Worm (Caenorhabditis elegans) whole organism, young adult: ENCODE results near the gene srh-218.
A peak's percentile ranks its signal among the peaks of the same experiment; 100 is the strongest.

ENCODE experiments used
- B0336.3 ChIP-seq: fragments of 200-800 bp; sonication (Bioruptor generic); IDR thresholded peaks from 2 replicates; pipeline ENCODE4 v1.3.6; 2022; ENCODE audit warnings: missing genetic modification characterization, missing compliant biosample characterization
- C06A6.2 ChIP-seq: fragments of 200-800 bp; sonication (Bioruptor generic); conservative IDR thresholded peaks from 2 replicates; pipeline ENCODE4 v1.3.6; 2022; ENCODE audit warnings: missing genetic modification characterization, missing compliant biosample characterization
- F22D6.2 ChIP-seq: sonication (generic microtip); optimal IDR thresholded peaks from 2 replicates; lab custom pipeline; 2016; ENCODE audit warnings: mild to moderate bottlenecking, missing genetic modification characterization, missing compliant biosample characterization
- F33H1.4 ChIP-seq: fragments of 200-800 bp; sonication (Bioruptor generic); IDR thresholded peaks from 2 replicates; pipeline ENCODE4 v1.3.6; 2022; ENCODE audit warnings: missing genetic modification reagents, missing genetic modification characterization, missing compliant biosample characterization
- F49E8.2 ChIP-seq: sonication (generic microtip); optimal IDR thresholded peaks from 3 replicates; lab custom pipeline; 2017; ENCODE audit warnings: missing genetic modification characterization, mild to moderate bottlenecking, missing compliant biosample characterization, antibody characterized with exemption, moderate library complexity; ENCODE audit not compliant: insufficient read depth
- F55B11.4 ChIP-seq: sonication (generic microtip); optimal IDR thresholded peaks from 2 replicates; lab custom pipeline; 2016; ENCODE audit warnings: missing compliant biosample characterization, missing genetic modification characterization, borderline replicate concordance; ENCODE audit not compliant: insufficient read depth
- Y53F4B.3 ChIP-seq: fragments of 200-800 bp; sonication (Bioruptor generic); IDR thresholded peaks from 2 replicates; pipeline ENCODE4 v1.3.6; 2022; ENCODE audit warnings: missing genetic modification reagents, missing genetic modification characterization, missing compliant biosample characterization
- Y56A3A.18 ChIP-seq: fragments of 200-800 bp; sonication (Bioruptor generic); IDR thresholded peaks from 2 replicates; pipeline ENCODE4 v1.3.6; 2022; ENCODE audit warnings: missing genetic modification reagents, missing genetic modification characterization, missing compliant biosample characterization
- Y67H2A.10 ChIP-seq: fragments of 200-800 bp; sonication (Bioruptor generic); conservative IDR thresholded peaks from 2 replicates; pipeline ENCODE4 v1.3.6; 2022; ENCODE audit warnings: missing genetic modification reagents, missing genetic modification characterization, missing compliant biosample characterization
- Y79H2A.3 ChIP-seq: fragments of 200-800 bp; sonication (Bioruptor generic); conservative IDR thresholded peaks from 2 replicates; pipeline ENCODE4 v1.3.6; 2022; ENCODE audit warnings: missing genetic modification reagents, missing genetic modification characterization, missing compliant biosample characterization
- atf-7 ChIP-seq: sonication (generic microtip); optimal IDR thresholded peaks from 2 replicates; lab custom pipeline; 2017; ENCODE audit warnings: mild to moderate bottlenecking, missing genetic modification characterization, missing compliant biosample characterization
- attf-3 ChIP-seq: fragments of 200-800 bp; sonication (Bioruptor generic); conservative IDR thresholded peaks from 2 replicates; pipeline ENCODE4 v1.3.6; 2022; ENCODE audit warnings: missing genetic modification reagents, missing genetic modification characterization, missing compliant biosample characterization
- attf-6 ChIP-seq: fragments of 200-800 bp; sonication (Bioruptor generic); IDR thresholded peaks from 2 replicates; pipeline ENCODE4 v1.3.6; 2022; ENCODE audit warnings: missing genetic modification reagents, missing genetic modification characterization, missing compliant biosample characterization
- bed-1 ChIP-seq: fragments of 200-800 bp; sonication (Bioruptor generic); IDR thresholded peaks from 2 replicates; pipeline ENCODE4 v1.3.6; 2022; ENCODE audit warnings: missing genetic modification reagents, missing genetic modification characterization, missing compliant biosample characterization
- bed-2 ChIP-seq: fragments of 200-800 bp; sonication (Bioruptor generic); IDR thresholded peaks from 2 replicates; pipeline ENCODE4 v1.3.6; 2022; ENCODE audit warnings: missing genetic modification reagents, missing genetic modification characterization, missing compliant biosample characterization
- cebp-2 ChIP-seq: fragments of 200-800 bp; sonication (Bioruptor generic); IDR thresholded peaks from 2 replicates; pipeline ENCODE4 v1.3.6; 2022; ENCODE audit warnings: missing genetic modification characterization, missing compliant biosample characterization
- dpff-1 ChIP-seq: sonication (generic microtip); optimal IDR thresholded peaks from 2 replicates; lab custom pipeline; 2017; ENCODE audit warnings: mild to moderate bottlenecking, missing genetic modification characterization, missing compliant biosample characterization
- egrh-3 ChIP-seq: fragments of 200-800 bp; sonication (Bioruptor generic); IDR thresholded peaks from 2 replicates; pipeline ENCODE4 v1.3.6; 2022; ENCODE audit warnings: missing genetic modification reagents, missing genetic modification characterization, missing compliant biosample characterization
- ekl-4 ChIP-seq: fragments of 200-800 bp; sonication (Bioruptor generic); IDR thresholded peaks from 2 replicates; pipeline ENCODE4 v1.3.6; 2022; ENCODE audit warnings: missing genetic modification reagents, missing genetic modification characterization, missing compliant biosample characterization
- hmg-1.2 ChIP-seq: fragments of 200-800 bp; sonication (Bioruptor generic); IDR thresholded peaks from 2 replicates; pipeline ENCODE4 v1.3.6; 2022; ENCODE audit warnings: missing genetic modification reagents, missing genetic modification characterization, missing compliant biosample characterization
- let-526 ChIP-seq: fragments of 200-800 bp; sonication (Bioruptor generic); IDR thresholded peaks from 2 replicates; pipeline ENCODE4 v1.3.6; 2022; ENCODE audit warnings: missing genetic modification reagents, missing genetic modification characterization, missing compliant biosample characterization
- let-607 ChIP-seq, 2 experiments: fragments of 200-800 bp in 1 of 2; sonication (Bioruptor generic) in 1 of 2; sonication (generic microtip) in 1 of 2; optimal IDR thresholded peaks; 2 replicates each; lab custom pipeline; 2016 to 2018; ENCODE audit warnings: mild to moderate bottlenecking in 2 of 2, missing compliant biosample characterization in 2 of 2, missing genetic modification characterization in 2 of 2, moderate library complexity in 2 of 2, missing genotype in 1 of 2
- lin-26 ChIP-seq: fragments of 200-800 bp; sonication (Bioruptor generic); IDR thresholded peaks from 2 replicates; pipeline ENCODE4 v1.3.6; 2022; ENCODE audit warnings: missing genetic modification reagents, missing genetic modification characterization, missing compliant biosample characterization
- lin-54 ChIP-seq: fragments of 200-800 bp; sonication (Bioruptor generic); optimal IDR thresholded peaks from 2 replicates; lab custom pipeline; 2018; ENCODE audit warnings: mild to moderate bottlenecking, missing genetic modification characterization, missing compliant biosample characterization
- lsl-1 ChIP-seq: fragments of 200-800 bp; sonication (Bioruptor generic); optimal IDR thresholded peaks from 2 replicates; lab custom pipeline; 2018; ENCODE audit warnings: mild to moderate bottlenecking, missing genetic modification characterization, moderate library complexity, missing compliant biosample characterization
- madf-8 ChIP-seq: fragments of 200-800 bp; sonication (Bioruptor generic); conservative IDR thresholded peaks from 2 replicates; pipeline ENCODE4 v1.3.6; 2022; ENCODE audit warnings: missing genetic modification reagents, missing genetic modification characterization, missing compliant biosample characterization
- nfya-1 ChIP-seq: sonication (generic microtip); optimal IDR thresholded peaks from 2 replicates; lab custom pipeline; 2017; ENCODE audit warnings: antibody characterized with exemption, missing compliant biosample characterization, missing genetic modification characterization, borderline replicate concordance; ENCODE audit not compliant: insufficient read depth
- nhr-179 ChIP-seq: sonication (generic microtip); optimal IDR thresholded peaks from 2 replicates; lab custom pipeline; 2016; ENCODE audit warnings: mild to moderate bottlenecking, missing genetic modification characterization, missing compliant biosample characterization
- nhr-80 ChIP-seq: sonication (generic microtip); optimal IDR thresholded peaks from 2 replicates; lab custom pipeline; 2016; ENCODE audit warnings: missing genetic modification characterization, missing compliant biosample characterization
- snpc-3.4 ChIP-seq: sonication (generic microtip); optimal IDR thresholded peaks from 2 replicates; lab custom pipeline; 2017; ENCODE audit warnings: missing genetic modification characterization, mild to moderate bottlenecking, missing compliant biosample characterization, antibody characterized with exemption, moderate library complexity, missing genotype, missing genetic modification reagents
- snpc-4 ChIP-seq, 5 experiments: fragments of 150-350 bp in 1 of 5; sonication (generic microtip) in 4 of 5; optimal IDR thresholded peaks; 2 replicates each; lab custom pipeline; 2014 to 2018; ENCODE audit warnings: missing genetic modification characterization in 5 of 5, missing biosample characterization in 3 of 5, antibody characterized with exemption in 2 of 5, mild to moderate bottlenecking in 2 of 5, missing compliant biosample characterization in 2 of 5, missing genotype in 2 of 5, moderate library complexity in 2 of 5, missing genetic modification reagents in 1 of 5
- unc-130 ChIP-seq: sonication (generic microtip); optimal IDR thresholded peaks from 2 replicates; lab custom pipeline; 2016; ENCODE audit warnings: missing genetic modification reagents, missing genetic modification characterization, missing compliant biosample characterization
- ztf-26 ChIP-seq: sonication (generic microtip); optimal IDR thresholded peaks from 2 replicates; lab custom pipeline; 2017; ENCODE audit warnings: missing genetic modification characterization, missing compliant biosample characterization
- ztf-3 ChIP-seq: fragments of 200-800 bp; sonication (Bioruptor generic); optimal IDR thresholded peaks from 2 replicates; lab custom pipeline; 2018; ENCODE audit warnings: mild to moderate bottlenecking, missing genetic modification characterization, missing compliant biosample characterization

Gene srh-218

DNA sequence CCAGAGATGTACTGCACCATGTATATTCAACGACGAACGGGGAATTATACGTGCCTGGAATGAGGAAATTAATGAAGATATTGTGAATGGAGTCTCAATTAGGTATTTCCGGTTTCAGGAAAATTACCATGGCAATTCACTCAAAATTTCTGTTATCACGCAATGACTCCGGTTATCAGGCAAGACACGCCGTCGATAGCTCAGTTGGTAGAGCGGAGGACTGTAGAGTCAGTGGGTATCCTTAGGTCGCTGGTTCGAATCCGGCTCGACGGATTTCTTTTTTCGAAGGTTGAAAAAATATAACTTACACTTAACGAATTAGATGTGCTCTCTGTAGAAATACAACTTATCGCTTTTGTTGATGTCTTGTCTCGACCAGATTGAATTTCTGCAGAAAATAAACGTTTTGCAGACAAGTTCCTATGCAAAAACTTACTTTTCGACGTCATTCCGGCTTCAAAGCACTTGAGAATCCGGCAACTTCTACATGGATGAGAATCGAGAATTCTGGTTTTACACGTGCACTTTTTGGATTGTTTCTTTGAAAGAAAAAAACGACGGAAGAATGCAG is 13.2 kb upstream of the srh-218 start (continued):
- TF ChIP-seq Y53F4B.3 (GFP tag; lab: Robert Waterston, UW) (no peak), ztf-26 (tag; lab: Kevin White, UChicago) (no peak), snpc-3.4 (tag; lab: Kevin White, UChicago) (no peak), attf-6 (GFP tag; lab: Robert Waterston, UW) (no peak), F33H1.4 (no peak), madf-8 (GFP tag; lab: Robert Waterston, UW) (no peak), ekl-4 (GFP tag; lab: Robert Waterston, UW) (no peak), cebp-2 (GFP tag; lab: Robert Waterston, UW) (no peak), attf-3 (GFP tag; lab: Robert Waterston, UW) (no peak), F55B11.4 (tag; lab: Kevin White, UChicago) (no peak), bed-2 (GFP tag; lab: Robert Waterston, UW) (no peak), nhr-80 (no peak), hmg-1.2 (GFP tag; lab: Robert Waterston, UW) (peak; percentile 28), atf-7 (tag; lab: Kevin White, UChicago) (no peak), dpff-1 (tag; lab: Kevin White, UChicago) (no peak), Y56A3A.18 (no peak), snpc-4 (GFP tag; optimal IDR thresholded peaks at IDR 0.05; lab: Kevin White, UChicago) (peak; percentile 11), snpc-4 (tag; optimal IDR thresholded peaks at IDR 0.05; lab: Kevin White, UChicago) (no peak), Y67H2A.10 (no peak), let-526 (GFP tag; lab: Robert Waterston, UW) (no peak)

DNA sequence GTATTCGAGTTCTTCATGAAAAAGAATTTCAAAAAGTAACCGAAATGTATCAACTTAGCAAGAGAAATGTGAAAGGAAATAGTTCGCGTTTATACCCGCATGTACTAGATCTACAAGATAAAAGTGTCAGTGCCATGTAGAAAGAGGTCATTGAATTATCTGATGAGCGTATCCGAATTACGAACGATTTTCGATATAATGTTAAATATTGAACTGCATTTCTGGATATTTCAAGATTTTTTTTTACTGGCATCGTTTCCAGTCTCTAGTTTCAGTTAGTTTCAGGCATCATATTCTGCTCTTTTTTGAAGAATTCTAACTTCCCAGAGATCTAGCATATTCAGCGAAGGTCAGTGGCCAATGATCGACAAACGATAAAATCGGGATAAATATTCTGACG is 12.4 kb upstream of the srh-218 start, which contains the start of gene nhr-150:
nhr-150 (minus strand) TSS at position 92 of the 400 bp plus-strand sequence.
- TF ChIP-seq let-607 (tag; optimal IDR thresholded peaks at IDR 0.05; lab: Kevin White, UChicago) (no peak), lin-26 (no peak), C06A6.2 (GFP tag; lab: Robert Waterston, UW) (no peak), lin-54 (GFP tag; lab: Kevin White, UChicago) (no peak), F22D6.2 (tag; lab: Kevin White, UChicago) (no peak), nfya-1 (tag; lab: Kevin White, UChicago) (no peak), ztf-3 (GFP tag; lab: Kevin White, UChicago) (no peak), bed-1 (GFP tag; lab: Robert Waterston, UW) (no peak), atf-7 (tag; lab: Kevin White, UChicago) (no peak), unc-130 (no peak), lsl-1 (GFP tag; lab: Kevin White, UChicago) (no peak), Y79H2A.3 (GFP tag; lab: Robert Waterston, UW) (no peak), B0336.3 (no peak), madf-8 (GFP tag; lab: Robert Waterston, UW) (no peak)
- TF ChIP-seq, all 124 proteins: peak for 0

DNA sequence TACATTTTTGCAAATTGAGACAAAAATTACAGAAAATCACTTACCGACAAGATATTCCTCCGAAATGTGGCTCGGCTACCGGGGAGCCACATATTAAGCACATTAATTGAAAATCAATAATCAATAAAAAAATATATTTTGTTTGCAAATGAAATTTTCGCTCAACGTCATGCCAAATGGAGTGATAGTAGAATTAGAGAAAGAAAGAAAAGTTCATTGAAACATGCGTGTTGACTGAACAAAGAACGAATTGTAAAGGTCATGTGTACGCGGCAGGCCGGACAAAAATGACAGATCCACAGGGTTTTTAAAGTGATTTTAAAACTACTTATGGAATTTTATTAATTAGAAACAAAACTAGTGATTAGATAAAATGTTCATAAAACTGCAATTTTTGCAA is 10.2 kb upstream of the srh-218 start:
- TF ChIP-seq egrh-3 (GFP tag; lab: Robert Waterston, UW) (no peak), nhr-179 (tag; lab: Kevin White, UChicago) (no peak), nhr-80 (peak; percentile 28), F49E8.2 (tag; lab: Kevin White, UChicago) (no peak)
